Worm (Caenorhabditis elegans) whole organism, L2 larva: ENCODE results near the gene D2007.2.
A peak's percentile ranks its signal among the peaks of the same experiment; 100 is the strongest.

ENCODE experiments used
- C34F6.9 ChIP-seq: fragments of 150-350 bp; optimal IDR thresholded peaks from 2 replicates; lab custom pipeline; 2014; ENCODE audit warnings: missing biosample characterization, missing genetic modification characterization
- F13H6.1 ChIP-seq: sonication (generic microtip); optimal IDR thresholded peaks from 2 replicates; lab custom pipeline; 2016; ENCODE audit warnings: missing genetic modification characterization, missing compliant biosample characterization
- R02D3.7 ChIP-seq: fragments of 150-350 bp; optimal IDR thresholded peaks from 2 replicates; lab custom pipeline; 2014; ENCODE audit warnings: missing biosample characterization, missing genetic modification characterization
- Y55F3AM.14 ChIP-seq: fragments of 200-800 bp; sonication (Bioruptor generic); optimal IDR thresholded peaks from 2 replicates; lab custom pipeline; 2018; ENCODE audit warnings: mild to moderate bottlenecking, missing genetic modification characterization, missing compliant biosample characterization
- ZK546.5 ChIP-seq: sonication (generic microtip); optimal IDR thresholded peaks from 2 replicates; lab custom pipeline; 2017; ENCODE audit warnings: missing biosample characterization, missing genetic modification characterization
- alr-1 ChIP-seq: fragments of 150-350 bp; optimal IDR thresholded peaks from 2 replicates; lab custom pipeline; 2014; ENCODE audit warnings: missing biosample characterization, missing genetic modification characterization
- aly-2 ChIP-seq: fragments of 150-350 bp; optimal IDR thresholded peaks from 2 replicates; lab custom pipeline; 2014; ENCODE audit warnings: missing biosample characterization, missing genetic modification characterization
- ama-1 ChIP-seq: fragments of 150-350 bp; optimal IDR thresholded peaks from 2 replicates; lab custom pipeline; 2018; ENCODE audit warnings: inconsistent platforms
- blmp-1 ChIP-seq: sonication (generic microtip); optimal IDR thresholded peaks from 2 replicates; lab custom pipeline; 2017; ENCODE audit warnings: missing genetic modification characterization, mild to moderate bottlenecking, missing compliant biosample characterization, antibody characterized with exemption, moderate library complexity; ENCODE audit not compliant: insufficient read depth
- ceh-16 ChIP-seq: fragments of 150-350 bp; optimal IDR thresholded peaks from 2 replicates; lab custom pipeline; 2014; ENCODE audit warnings: missing biosample characterization, missing genetic modification characterization
- ceh-82 ChIP-seq: fragments of 150-350 bp; optimal IDR thresholded peaks from 2 replicates; lab custom pipeline; 2014; ENCODE audit warnings: missing biosample characterization, missing genetic modification characterization
- crh-2 ChIP-seq: sonication (generic microtip); optimal IDR thresholded peaks from 2 replicates; lab custom pipeline; 2017; ENCODE audit warnings: missing biosample characterization, missing genetic modification characterization
- dmd-4 ChIP-seq: sonication (generic microtip); optimal IDR thresholded peaks from 2 replicates; lab custom pipeline; 2017; ENCODE audit warnings: missing biosample characterization, missing genetic modification characterization
- egl-27 ChIP-seq: sonication (generic microtip); optimal IDR thresholded peaks from 3 replicates; lab custom pipeline; 2017; ENCODE audit warnings: missing biosample characterization, missing genetic modification reagents, missing genetic modification characterization
- elt-1 ChIP-seq: fragments of 150-350 bp; optimal IDR thresholded peaks from 2 replicates; lab custom pipeline; 2014; ENCODE audit warnings: missing biosample characterization, missing genetic modification characterization
- elt-3 ChIP-seq: sonication (generic microtip); optimal IDR thresholded peaks from 2 replicates; lab custom pipeline; 2017; ENCODE audit warnings: missing biosample characterization, missing genetic modification characterization
- fos-1 ChIP-seq: fragments of 150-350 bp; optimal IDR thresholded peaks from 2 replicates; lab custom pipeline; 2014; ENCODE audit warnings: missing biosample characterization, missing genetic modification characterization
- gmeb-1 ChIP-seq: fragments of 150-350 bp; optimal IDR thresholded peaks from 2 replicates; lab custom pipeline; 2014; ENCODE audit warnings: missing biosample characterization, missing genetic modification characterization
- lin-11 ChIP-seq: fragments of 150-350 bp; sonication (generic microtip); optimal IDR thresholded peaks from 2 replicates; lab custom pipeline; 2014; ENCODE audit warnings: missing biosample characterization, missing genetic modification characterization, inconsistent platforms, mixed read lengths
- lin-13 ChIP-seq: fragments of 150-350 bp; optimal IDR thresholded peaks from 2 replicates; lab custom pipeline; 2014; ENCODE audit warnings: missing biosample characterization, missing genetic modification reagents, missing genetic modification characterization
- lin-39 ChIP-seq: fragments of 150-350 bp; optimal IDR thresholded peaks from 2 replicates; lab custom pipeline; 2014; ENCODE audit warnings: missing biosample characterization, missing genetic modification reagents, missing genetic modification characterization
- lsy-2 ChIP-seq, 2 experiments: fragments of 150-350 bp in 1 of 2; sonication (generic microtip) in 1 of 2; optimal IDR thresholded peaks; 2 replicates each; lab custom pipeline; 2014 to 2017; ENCODE audit warnings: missing biosample characterization in 2 of 2, missing genetic modification characterization in 2 of 2
- mab-5 ChIP-seq: fragments of 150-350 bp; optimal IDR thresholded peaks from 2 replicates; lab custom pipeline; 2014; ENCODE audit warnings: missing biosample characterization, missing genetic modification characterization
- mbf-1 ChIP-seq: sonication (generic microtip); optimal IDR thresholded peaks from 2 replicates; lab custom pipeline; 2017; ENCODE audit warnings: missing biosample characterization, missing genetic modification characterization
- mdl-1 ChIP-seq, 2 experiments: fragments of 150-350 bp in 1 of 2; sonication (generic microtip) in 1 of 2; optimal IDR thresholded peaks; 2 replicates each; lab custom pipeline; 2017; ENCODE audit warnings: missing biosample characterization in 2 of 2, missing genetic modification characterization in 2 of 2
- nhr-10 ChIP-seq: sonication (generic microtip); optimal IDR thresholded peaks from 2 replicates; lab custom pipeline; 2017; ENCODE audit warnings: missing biosample characterization, missing genetic modification characterization
- nhr-11 ChIP-seq: fragments of 150-350 bp; optimal IDR thresholded peaks from 2 replicates; lab custom pipeline; 2014; ENCODE audit warnings: missing biosample characterization, missing genetic modification characterization
- nhr-12 ChIP-seq: fragments of 150-350 bp; optimal IDR thresholded peaks from 2 replicates; lab custom pipeline; 2014; ENCODE audit warnings: missing biosample characterization, missing genetic modification characterization
- nhr-129 ChIP-seq: fragments of 150-350 bp; optimal IDR thresholded peaks from 2 replicates; lab custom pipeline; 2014; ENCODE audit warnings: missing biosample characterization, missing genetic modification characterization
- nhr-21 ChIP-seq: fragments of 150-350 bp; optimal IDR thresholded peaks from 2 replicates; lab custom pipeline; 2014; ENCODE audit warnings: missing biosample characterization, missing genetic modification characterization
- nhr-23 ChIP-seq: fragments of 150-350 bp; optimal IDR thresholded peaks from 2 replicates; lab custom pipeline; 2014; ENCODE audit warnings: missing biosample characterization, missing genetic modification reagents, missing genetic modification characterization
- nhr-237 ChIP-seq: fragments of 150-350 bp; optimal IDR thresholded peaks from 2 replicates; lab custom pipeline; 2014; ENCODE audit warnings: missing biosample characterization, missing genetic modification characterization
- nhr-25 ChIP-seq: fragments of 150-350 bp; sonication (generic microtip); optimal IDR thresholded peaks from 3 replicates; lab custom pipeline; 2014; ENCODE audit warnings: missing biosample characterization, missing genetic modification characterization
- nhr-6 ChIP-seq: fragments of 150-350 bp; optimal IDR thresholded peaks from 2 replicates; lab custom pipeline; 2014; ENCODE audit warnings: missing biosample characterization, missing genetic modification characterization
- nhr-77 ChIP-seq: fragments of 150-350 bp; optimal IDR thresholded peaks from 2 replicates; lab custom pipeline; 2014; ENCODE audit warnings: missing biosample characterization, missing genetic modification characterization
- peb-1 ChIP-seq: fragments of 150-350 bp; optimal IDR thresholded peaks from 2 replicates; lab custom pipeline; 2014; ENCODE audit warnings: missing biosample characterization, missing genetic modification characterization
- sem-4 ChIP-seq: fragments of 150-350 bp; optimal IDR thresholded peaks from 2 replicates; lab custom pipeline; 2014; ENCODE audit warnings: missing biosample characterization, missing genetic modification reagents, missing genetic modification characterization
- skn-1 ChIP-seq: sonication (generic microtip); optimal IDR thresholded peaks from 2 replicates; lab custom pipeline; 2017; ENCODE audit warnings: missing biosample characterization, missing genetic modification characterization
- sma-3 ChIP-seq: sonication (generic microtip); optimal IDR thresholded peaks from 2 replicates; lab custom pipeline; 2016; ENCODE audit warnings: missing genetic modification reagents, missing genetic modification characterization, missing compliant biosample characterization
- sma-9 ChIP-seq, 2 experiments: fragments of 150-350 bp in 1 of 2; sonication (generic microtip) in 1 of 2; optimal IDR thresholded peaks; 2 replicates each; lab custom pipeline; 2014 to 2016; ENCODE audit warnings: missing genetic modification characterization in 2 of 2, mild to moderate bottlenecking in 1 of 2, missing biosample characterization in 1 of 2, missing compliant biosample characterization in 1 of 2, missing genetic modification reagents in 1 of 2, moderate library complexity in 1 of 2
- snpc-4 ChIP-seq: fragments of 150-350 bp; optimal IDR thresholded peaks from 2 replicates; lab custom pipeline; 2014; ENCODE audit warnings: missing biosample characterization, missing genetic modification characterization
- unc-39 ChIP-seq: fragments of 150-350 bp; optimal IDR thresholded peaks from 2 replicates; lab custom pipeline; 2014; ENCODE audit warnings: missing biosample characterization, missing genetic modification characterization
- unc-55 ChIP-seq: fragments of 150-350 bp; sonication (generic microtip); optimal IDR thresholded peaks from 3 replicates; lab custom pipeline; 2014; ENCODE audit warnings: missing biosample characterization, missing genetic modification reagents, missing genetic modification characterization
- unc-62 ChIP-seq: fragments of 150-350 bp; optimal IDR thresholded peaks from 2 replicates; lab custom pipeline; 2014; ENCODE audit warnings: missing biosample characterization, missing genetic modification reagents, missing genetic modification characterization
- zag-1 ChIP-seq: fragments of 150-350 bp; optimal IDR thresholded peaks from 2 replicates; lab custom pipeline; 2014; ENCODE audit warnings: missing biosample characterization, missing genetic modification characterization
- ztf-1 ChIP-seq: fragments of 200-800 bp; sonication (Bioruptor generic); conservative IDR thresholded peaks from 2 replicates; pipeline ENCODE4 v1.3.6; 2022; ENCODE audit warnings: missing genetic modification characterization, missing compliant biosample characterization
- ztf-11 ChIP-seq: sonication (generic microtip); optimal IDR thresholded peaks from 2 replicates; lab custom pipeline; 2017; ENCODE audit warnings: missing biosample characterization, missing genetic modification characterization
- ztf-4 ChIP-seq: fragments of 150-350 bp; optimal IDR thresholded peaks from 2 replicates; lab custom pipeline; 2014; ENCODE audit warnings: missing biosample characterization, missing genetic modification characterization

Gene D2007.2

DNA sequence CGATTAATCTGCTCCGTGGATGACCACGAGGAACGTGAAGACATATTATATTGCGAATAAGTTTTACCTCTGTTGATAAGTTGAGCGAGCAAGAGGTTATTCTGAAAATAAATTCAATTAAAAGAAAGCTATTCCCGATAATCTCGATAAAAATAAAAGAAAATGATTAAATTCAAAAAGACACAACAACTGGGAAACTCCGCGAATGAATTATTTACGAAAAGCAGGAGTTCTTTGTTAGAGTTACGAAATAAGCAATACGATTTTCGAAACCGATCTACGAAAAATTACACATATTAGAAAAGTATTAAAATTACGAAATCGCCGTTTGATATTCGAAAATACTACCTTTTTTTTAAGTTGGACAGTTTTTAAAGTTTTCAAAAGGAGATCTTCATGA lies 14.5 kb downstream of the D2007.2 start, which contains the start of gene bath-42:
Gene bath-42, minus strand, starts transcription at position 101 of the 400 bp plus-strand sequence.
- no peak for TF ChIP-seq snpc-4 (tag; lab: Kevin White, UChicago)
- TF ChIP-seq nhr-23 (tag; lab: Kevin White, UChicago): no peak
- TF ChIP-seq unc-55 (GFP tag; lab: Kevin White, UChicago): peak; percentile 9
- TF ChIP-seq mbf-1 (tag; lab: Kevin White, UChicago): no peak
- TF ChIP-seq unc-39: no peak
- no peak for TF ChIP-seq nhr-77
- no peak for TF ChIP-seq alr-1
- no peak for TF ChIP-seq lsy-2 (tag; optimal IDR thresholded peaks at IDR 0.05; lab: Kevin White, UChicago)
- no peak for TF ChIP-seq nhr-6 (tag; lab: Kevin White, UChicago)

DNA sequence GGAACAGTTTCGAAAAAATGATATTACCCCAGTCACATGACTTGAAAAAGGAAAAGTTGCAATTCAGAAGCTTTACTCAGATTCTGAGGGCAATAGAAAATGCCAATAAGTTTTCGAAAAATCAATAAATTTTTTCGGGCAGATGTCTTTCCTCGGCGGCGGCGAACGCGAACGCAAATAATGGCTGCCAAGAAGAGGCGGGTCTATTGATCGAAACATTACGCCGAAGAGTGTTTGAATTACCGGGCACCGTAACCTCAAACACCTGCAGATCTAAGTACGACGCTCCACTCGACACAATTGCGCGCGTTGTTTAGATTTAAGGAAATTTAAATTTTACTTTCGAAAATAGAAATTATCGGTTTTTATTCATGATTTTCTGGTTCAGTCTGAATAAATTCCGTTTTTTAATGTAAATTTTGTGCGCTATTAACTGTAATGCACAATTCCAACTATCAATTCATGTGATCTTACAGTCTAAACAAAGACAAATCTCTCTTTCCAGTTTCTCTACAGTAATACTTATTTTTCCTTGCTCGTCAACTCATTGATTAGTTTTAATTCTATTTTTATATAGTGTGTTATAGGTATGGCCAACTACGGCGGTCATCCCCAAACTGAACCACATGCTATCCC lies 15.1 kb downstream of the D2007.2 start, which contains the start of gene prp-8:
Gene prp-8, plus strand, starts transcription at position 586 of the 636 bp plus-strand sequence.
- TF ChIP-seq fos-1 (tag; lab: Kevin White, UChicago) (peak; percentile 72), crh-2 (tag; lab: Kevin White, UChicago) (peak; percentile 95), nhr-6 (tag; lab: Kevin White, UChicago) (no peak), unc-55 (GFP tag; lab: Kevin White, UChicago) (peak; percentile 97), gmeb-1 (tag; lab: Kevin White, UChicago) (peak; percentile 88), nhr-10 (tag; lab: Kevin White, UChicago) (peak; percentile 59), ztf-4 (tag; lab: Kevin White, UChicago) (peak; percentile 78), F13H6.1 (tag; lab: Kevin White, UChicago) (peak; percentile 88), nhr-21 (tag; lab: Kevin White, UChicago) (peak; percentile 71), sem-4 (tag; lab: Kevin White, UChicago) (peak; percentile 91), aly-2 (no peak), lin-39 (tag; lab: Kevin White, UChicago) (no peak), nhr-77 (no peak), nhr-11 (tag; lab: Kevin White, UChicago) (no peak), nhr-237 (tag; lab: Kevin White, UChicago) (no peak), ztf-1 (GFP tag; lab: Robert Waterston, UW) (no peak), sma-9 (GFP tag; optimal IDR thresholded peaks at IDR 0.05; lab: Kevin White, UChicago) (peak; percentile 88), sma-9 (tag; optimal IDR thresholded peaks at IDR 0.05; lab: Kevin White, UChicago) (no peak), unc-62 (no peak), mbf-1 (tag; lab: Kevin White, UChicago) (no peak), elt-3 (tag; lab: Kevin White, UChicago) (no peak), ceh-82 (tag; lab: Kevin White, UChicago) (peak; percentile 30), lin-13 (GFP tag; lab: Kevin White, UChicago) (peak; percentile 91), egl-27 (tag; lab: Kevin White, UChicago) (peak; percentile 50), Y55F3AM.14 (no peak), nhr-25 (peak; percentile 91), skn-1 (tag; lab: Kevin White, UChicago) (no peak), ceh-16 (peak; percentile 85), dmd-4 (tag; lab: Kevin White, UChicago) (no peak), blmp-1 (peak; percentile 82), snpc-4 (tag; lab: Kevin White, UChicago) (no peak), mdl-1 (tag; optimal IDR thresholded peaks at IDR 0.05; lab: Kevin White, UChicago) (peak in 1 of 2 experiments; percentile 38), lsy-2 (tag; optimal IDR thresholded peaks at IDR 0.05; lab: Kevin White, UChicago) (peak; percentile 96 to 99), sma-3 (GFP tag; lab: Kevin White, UChicago) (peak; percentile 87), ZK546.5 (tag; lab: Kevin White, UChicago) (peak; percentile 94), ztf-11 (tag; lab: Kevin White, UChicago) (no peak), nhr-129 (tag; lab: Kevin White, UChicago) (peak; percentile 90), nhr-12 (tag; lab: Kevin White, UChicago) (no peak), nhr-23 (tag; lab: Kevin White, UChicago) (no peak), zag-1 (tag; lab: Kevin White, UChicago) (peak; percentile 65), peb-1 (no peak), alr-1 (no peak), unc-39 (no peak), lin-11 (tag; lab: Kevin White, UChicago) (peak; percentile 94), C34F6.9 (tag; lab: Kevin White, UChicago) (peak; percentile 96), ama-1 (lab: Kevin White, UChicago) (peak; percentile 48), elt-1 (no peak), R02D3.7 (no peak), mab-5 (tag; lab: Kevin White, UChicago) (peak; percentile 79)
